Fruit fly (Drosophila melanogaster): ENCODE measurements around the gene ush.

The ush gene

DNA sequence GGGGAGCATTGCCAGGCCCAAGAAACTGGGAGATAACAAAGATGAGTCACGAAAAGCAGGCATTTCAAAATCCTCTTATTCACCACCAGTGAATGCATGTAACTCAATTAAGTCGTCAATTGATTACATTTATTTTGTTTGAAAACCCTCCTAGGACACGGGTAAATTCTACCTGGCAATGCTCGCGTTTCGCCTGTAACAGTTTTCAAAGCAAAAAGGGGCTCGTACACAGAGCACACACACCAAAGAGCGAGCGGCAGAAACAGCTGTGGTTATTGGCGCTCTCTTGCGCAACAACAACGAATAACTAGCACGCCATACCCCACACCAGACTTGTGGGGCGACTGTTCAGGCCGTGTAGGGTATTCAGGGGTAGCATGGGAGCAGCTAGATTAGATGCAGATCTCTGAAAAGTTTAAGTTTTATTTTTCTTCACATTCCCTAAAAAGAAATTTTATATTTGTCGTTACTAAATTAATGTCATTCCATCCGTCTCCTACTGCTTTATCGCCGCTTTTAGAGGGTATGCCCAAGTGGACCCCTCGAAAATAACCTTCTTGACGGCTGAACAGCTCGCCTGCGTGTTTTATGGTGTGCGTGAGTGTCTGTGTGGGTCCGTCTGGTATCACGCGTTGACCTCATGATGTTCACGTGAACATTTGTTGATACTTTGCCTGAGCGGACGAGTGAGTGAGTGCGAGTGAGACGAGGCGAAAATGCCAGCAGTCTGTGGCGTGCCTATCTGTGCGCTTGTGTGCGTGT is 4.8 kb downstream of the ush start (continued):
- TF ChIP-seq Hmx (GFP tag; optimal IDR thresholded peaks at IDR 0.05): peak; percentile 99
- peak; percentile 96 for TF ChIP-seq CG6654 (GFP tag; optimal IDR thresholded peaks at IDR 0.05)
- peak; percentile 96 for TF ChIP-seq Sry-δ (GFP tag; optimal IDR thresholded peaks at IDR 0.05)
- peak; percentile 100 for TF ChIP-seq org-1 (GFP tag; optimal IDR thresholded peaks at IDR 0.05)
- peak; percentile 100 for TF ChIP-seq CG15269 (tag; optimal IDR thresholded peaks at IDR 0.05)
- peak; percentile 100 for TF ChIP-seq Xbp1 (GFP tag; optimal IDR thresholded peaks at IDR 0.05)
- no peak for TF ChIP-seq ap (GFP tag; IDR thresholded peaks at IDR 0.05)
- no peak for TF ChIP-seq dan (GFP tag; IDR thresholded peaks at IDR 0.05)
- TF ChIP-seq Camta (GFP tag; optimal IDR thresholded peaks at IDR 0.05): peak; percentile 100
- peak; percentile 98 for TF ChIP-seq wek (GFP tag; optimal IDR thresholded peaks at IDR 0.05)
- TF ChIP-seq klu (GFP tag; IDR thresholded peaks at IDR 0.05): no peak
- TF ChIP-seq CG10565 (GFP tag; optimal IDR thresholded peaks at IDR 0.05): peak; percentile 100
- no peak for TF ChIP-seq GATAe (GFP tag; conservative IDR thresholded peaks at IDR 0.05)
- TF ChIP-seq Bteb2 (GFP tag; optimal IDR thresholded peaks at IDR 0.05): peak; percentile 100
- peak; percentile 100 for TF ChIP-seq CHES-1-like (GFP tag; optimal IDR thresholded peaks at IDR 0.05)
- TF ChIP-seq Bdp1 (GFP tag; optimal IDR thresholded peaks at IDR 0.05): peak; percentile 98
- TF ChIP-seq Jarid2 (GFP tag; optimal IDR thresholded peaks at IDR 0.05): peak; percentile 100
- peak; percentile 100 for TF ChIP-seq CG16815 (GFP tag; optimal IDR thresholded peaks at IDR 0.05)
- TF ChIP-seq phol (tag; optimal IDR thresholded peaks at IDR 0.05): peak; percentile 100
- TF ChIP-seq Atf-2 (GFP tag; optimal IDR thresholded peaks at IDR 0.05): peak; percentile 100
- TF ChIP-seq zfh2 (GFP tag; optimal IDR thresholded peaks at IDR 0.05): peak; percentile 100
- TF ChIP-seq Mad (GFP tag; optimal IDR thresholded peaks at IDR 0.05): peak; percentile 100
- no peak for TF ChIP-seq Dbx (GFP tag; IDR thresholded peaks at IDR 0.05)
- TF ChIP-seq CG14965 (GFP tag; optimal IDR thresholded peaks at IDR 0.05; ENCODE audit: borderline replicate concordance): peak; percentile 97
- TF ChIP-seq twi (tag; optimal IDR thresholded peaks at IDR 0.05): peak; percentile 100
- TF ChIP-seq CG10366 (GFP tag; IDR thresholded peaks at IDR 0.05): no peak
- TF ChIP-seq Eip74EF (GFP tag; optimal IDR thresholded peaks at IDR 0.05): peak in 1 of 2 experiments; percentile 100
- TF ChIP-seq CG7839 (tag; optimal IDR thresholded peaks at IDR 0.05): peak; percentile 100
- peak in 1 of 2 experiments; percentile 100 for TF ChIP-seq Hr78 (GFP tag; optimal IDR thresholded peaks at IDR 0.05)
- TF ChIP-seq D19B (GFP tag; optimal IDR thresholded peaks at IDR 0.05): peak; percentile 100
- peak; percentile 90 for TF ChIP-seq pros (GFP tag; optimal IDR thresholded peaks at IDR 0.05)
- TF ChIP-seq cwo (GFP tag; optimal IDR thresholded peaks at IDR 0.05): peak; percentile 100
- TF ChIP-seq gsb (GFP tag; IDR thresholded peaks at IDR 0.05): no peak
- no peak for TF ChIP-seq tgo (GFP tag; IDR thresholded peaks at IDR 0.05)
- TF ChIP-seq wor (GFP tag; IDR thresholded peaks at IDR 0.05): no peak
- no peak for TF ChIP-seq CG11085 (GFP tag; IDR thresholded peaks at IDR 0.05)
- TF ChIP-seq CG9727 (GFP tag; optimal IDR thresholded peaks at IDR 0.05): peak; percentile 100
- TF ChIP-seq CG8478 (optimal IDR thresholded peaks at IDR 0.05): no peak
- no peak for TF ChIP-seq ttk (GFP tag; IDR thresholded peaks at IDR 0.05)
- TF ChIP-seq CG11456 (GFP tag; IDR thresholded peaks at IDR 0.05): no peak
- no peak for TF ChIP-seq z (GFP tag; IDR thresholded peaks at IDR 0.05)
- TF ChIP-seq CG10979 (tag; optimal IDR thresholded peaks at IDR 0.05): peak; percentile 100
- no peak for TF ChIP-seq Adf1 (GFP tag; IDR thresholded peaks at IDR 0.05)
- peak; percentile 84 for TF ChIP-seq Sry-β (GFP tag; optimal IDR thresholded peaks at IDR 0.05)
- TF ChIP-seq MBD-R2 (GFP tag; IDR thresholded peaks at IDR 0.05): no peak
- TF ChIP-seq danr (GFP tag; IDR thresholded peaks at IDR 0.05): no peak
- no peak for TF ChIP-seq wdn (GFP tag; IDR thresholded peaks at IDR 0.05)
- TF ChIP-seq CG4360 (GFP tag; IDR thresholded peaks at IDR 0.05): no peak
- peak; percentile 100 for TF ChIP-seq run (tag; optimal IDR thresholded peaks at IDR 0.05)
- peak; percentile 100 for TF ChIP-seq CG18764 (GFP tag; optimal IDR thresholded peaks at IDR 0.05)

Measured in whole organism, embryonic.